Fruit fly (Drosophila melanogaster): Measurements from ENCODE around the gene cin.

- TF ChIP-seq CG8478 (optimal IDR thresholded peaks at IDR 0.05) (no peak), CTCF (optimal IDR thresholded peaks at IDR 0.05) (no peak)
These were observed 8.4 kb downstream of the cin start, which contains the start of gene CG13377 for dm6 chrX:263728-264344.

All from S2 (cell line).